Fruit fly (Drosophila melanogaster): Measurements from ENCODE around the gene Cyt-c-d.

- no peak for TF ChIP-seq Myc (optimal IDR thresholded peaks at IDR 0.05)
- TF ChIP-seq CrebA (GFP tag; optimal IDR thresholded peaks at IDR 0.05; ENCODE audit: borderline replicate concordance) = no peak
- TF ChIP-seq Jra (GFP tag; optimal IDR thresholded peaks at IDR 0.05) = peak; percentile 30
- no peak for TF ChIP-seq Abd-B (GFP tag; optimal IDR thresholded peaks at IDR 0.05)
- peak; percentile 73 for TF ChIP-seq h (GFP tag; optimal IDR thresholded peaks at IDR 0.05)
Measured at dm6 chr2L:16689800-16690618, 25.7 kb upstream of the Cyt-c-d start.
